Worm (Caenorhabditis elegans): Measurements from ENCODE around the gene mrps-18.C.
A peak's percentile ranks its signal among the peaks of the same experiment; 100 is the strongest.

The mrps-18.C gene

DNA sequence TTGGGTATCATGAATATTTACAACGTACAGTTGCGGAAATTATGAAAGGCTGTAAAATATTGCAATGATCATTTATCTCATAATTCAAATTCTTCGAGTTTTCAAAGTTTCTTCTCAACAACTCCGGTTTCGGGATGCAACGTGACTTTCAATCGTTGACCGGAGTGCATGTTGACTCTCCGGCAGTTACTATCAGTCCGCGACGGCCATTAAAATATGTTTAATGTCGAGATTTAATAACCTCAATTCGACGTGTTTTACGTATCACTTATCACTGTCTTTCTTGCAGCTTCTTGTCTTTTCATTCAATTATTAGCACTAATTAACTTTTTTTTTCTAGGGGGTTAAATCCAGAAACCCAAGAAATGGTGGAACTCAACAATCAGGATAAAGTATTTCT, 17.8 kb upstream of the mrps-18.C start, which contains the start of gene tsp-10:
TSS of gene tsp-10 (plus strand) at position 366 of the 400 bp plus-strand sequence.
- TF ChIP-seq Y67H2A.10 (GFP tag; conservative IDR thresholded peaks at IDR 0.05) (no peak), fkh-3 (tag; optimal IDR thresholded peaks at IDR 0.05) (no peak), him-1 (tag; optimal IDR thresholded peaks at IDR 0.05) (no peak), B0336.3 (GFP tag; IDR thresholded peaks at IDR 0.05) (no peak), pbrm-1 (GFP tag; IDR thresholded peaks at IDR 0.05) (no peak), hlh-12 (tag; optimal IDR thresholded peaks at IDR 0.05) (no peak), unc-62 (GFP tag; optimal IDR thresholded peaks at IDR 0.05) (no peak), mel-28 (tag; optimal IDR thresholded peaks at IDR 0.05; ENCODE audit: borderline replicate concordance) (no peak), aptf-2 (GFP tag; conservative IDR thresholded peaks at IDR 0.05) (no peak), snpc-4 (GFP tag; optimal IDR thresholded peaks at IDR 0.05) (no peak), snpc-4 (tag; optimal IDR thresholded peaks at IDR 0.05) (no peak), sptf-2 (GFP tag; optimal IDR thresholded peaks at IDR 0.05) (no peak), ccch-3 (GFP tag; optimal IDR thresholded peaks at IDR 0.05) (no peak), lin-40 (tag; optimal IDR thresholded peaks at IDR 0.05) (no peak), atf-7 (tag; optimal IDR thresholded peaks at IDR 0.05) (no peak), lir-1 (GFP tag; conservative IDR thresholded peaks at IDR 0.05) (no peak), F49E8.2 (tag; optimal IDR thresholded peaks at IDR 0.05; ENCODE audit: insufficient read depth) (no peak), tlf-1 (GFP tag; optimal IDR thresholded peaks at IDR 0.05) (no peak), attf-6 (GFP tag; IDR thresholded peaks at IDR 0.05) (no peak), ets-4 (GFP tag; optimal IDR thresholded peaks at IDR 0.05) (no peak), madf-10 (tag; optimal IDR thresholded peaks at IDR 0.05) (no peak)

DNA sequence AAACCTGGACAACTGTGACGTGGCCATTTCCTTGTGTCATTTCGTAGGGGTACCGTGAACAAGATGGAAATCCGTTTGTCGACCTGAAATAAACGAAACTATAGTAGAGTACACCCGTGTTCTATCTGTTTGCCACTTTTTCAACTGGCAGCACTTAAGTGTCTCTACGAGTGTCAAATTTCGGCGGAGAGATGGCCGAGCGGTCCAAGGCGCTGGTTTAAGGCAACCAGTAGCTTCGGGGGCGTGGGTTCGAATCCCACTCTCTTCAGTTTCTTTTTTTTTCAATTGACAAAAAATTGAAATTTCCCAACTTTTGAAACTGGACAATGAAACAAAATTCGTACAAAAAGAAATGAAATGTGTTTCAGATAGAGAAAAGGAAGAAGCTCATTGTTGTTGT, 14.4 kb upstream of the mrps-18.C start:
- TF ChIP-seq B0336.3 (GFP tag; IDR thresholded peaks at IDR 0.05) (no peak), hmg-20 (GFP tag; IDR thresholded peaks at IDR 0.05) (no peak), lin-35 (GFP tag; optimal IDR thresholded peaks at IDR 0.05) (no peak), tbx-9 (tag; optimal IDR thresholded peaks at IDR 0.05; ENCODE audit: borderline replicate concordance) (no peak), attf-5 (GFP tag; optimal IDR thresholded peaks at IDR 0.05) (peak; percentile 21), ztf-18 (tag; optimal IDR thresholded peaks at IDR 0.05) (peak; percentile 13), atf-7 (tag; optimal IDR thresholded peaks at IDR 0.05) (peak; percentile 4), snpc-3.4 (tag; optimal IDR thresholded peaks at IDR 0.05) (peak; percentile 12), snpc-1.3 (tag; optimal IDR thresholded peaks at IDR 0.05; ENCODE audit: insufficient read depth) (no peak), T07F8.4 (tag; optimal IDR thresholded peaks at IDR 0.05) (peak; percentile 22), aptf-3 (GFP tag; IDR thresholded peaks at IDR 0.05) (0 out of 2 replicates have a peak, but pooled peaks have one; percentile 24), lir-1 (GFP tag; conservative IDR thresholded peaks at IDR 0.05) (no peak), him-1 (tag; optimal IDR thresholded peaks at IDR 0.05) (peak; percentile 88), B0035.1 (tag; optimal IDR thresholded peaks at IDR 0.05) (no peak), cebp-2 (GFP tag; IDR thresholded peaks at IDR 0.05) (no peak), tbp1 (GFP tag; optimal IDR thresholded peaks at IDR 0.05) (peak; percentile 95), F23B12.7 (tag; optimal IDR thresholded peaks at IDR 0.05; ENCODE audit: insufficient read depth) (peak; percentile 75), B0261.1 (tag; optimal IDR thresholded peaks at IDR 0.05) (peak; percentile 85), Y53G8AR.9 (GFP tag; conservative IDR thresholded peaks at IDR 0.05) (no peak), nhr-27 (tag; optimal IDR thresholded peaks at IDR 0.05) (peak; percentile 4), ztf-28 (GFP tag; IDR thresholded peaks at IDR 0.05) (peak; percentile 65; the same call in 1 of the 2 replicates), repo-1 (tag; optimal IDR thresholded peaks at IDR 0.05) (peak; percentile 19), ztf-22 (GFP tag; optimal IDR thresholded peaks at IDR 0.05) (no peak), lin-40 (tag; optimal IDR thresholded peaks at IDR 0.05) (no peak), chd-7 (tag; optimal IDR thresholded peaks at IDR 0.05) (peak; percentile 39), F10E7.11 (tag; optimal IDR thresholded peaks at IDR 0.05) (no peak), ceh-27 (GFP tag; optimal IDR thresholded peaks at IDR 0.05) (peak; percentile 41), F33H1.4 (GFP tag; IDR thresholded peaks at IDR 0.05) (no peak; the same call in 1 of the 2 replicates), xnd-1 (tag; optimal IDR thresholded peaks at IDR 0.05) (no peak), ceh-100 (GFP tag; IDR thresholded peaks at IDR 0.05) (0 out of 2 replicates have a peak, but pooled peaks have one; percentile 24), F52B5.7 (tag; optimal IDR thresholded peaks at IDR 0.05) (no peak)
